Worm (Caenorhabditis elegans) whole organism, early embryonic: ENCODE data around the gene prde-1.

Experiments
- B0310.2 ChIP-seq: sonication (generic microtip); optimal IDR thresholded peaks from 2 replicates; lab custom pipeline; 2016; ENCODE audit warnings: mild to moderate bottlenecking, missing genetic modification characterization, missing compliant biosample characterization
- aly-1 ChIP-seq: sonication (generic microtip); optimal IDR thresholded peaks from 2 replicates; lab custom pipeline; 2016; ENCODE audit warnings: missing genetic modification characterization, missing compliant biosample characterization
- ets-7 ChIP-seq: sonication (generic microtip); optimal IDR thresholded peaks from 2 replicates; lab custom pipeline; 2016; ENCODE audit warnings: missing genotype, missing genetic modification characterization, missing compliant biosample characterization
- scrt-1 ChIP-seq: fragments of 200-800 bp; sonication (Bioruptor generic); IDR thresholded peaks from 2 replicates; pipeline ENCODE4 v1.3.6; 2022; ENCODE audit warnings: missing genetic modification characterization, missing compliant biosample characterization
- tbx-11 ChIP-seq: fragments of 200-800 bp; sonication (Bioruptor generic); IDR thresholded peaks from 2 replicates; pipeline ENCODE4 v1.3.6; 2022; ENCODE audit warnings: missing genetic modification characterization, missing compliant biosample characterization

prde-1 gene

ce11 chrV:15590183-15590667 lies 52.2 kb downstream of the prde-1 start, which contains the start of gene F28F8.7:
F28F8.7 (minus strand) TSS chrV:15590617.
- 0 out of 2 replicates have a peak, but pooled peaks have one; percentile 41 for TF ChIP-seq scrt-1 (GFP tag; lab: Robert Waterston, UW)
- TF ChIP-seq tbx-11 (GFP tag; lab: Robert Waterston, UW), result 0 out of 2 replicates have a peak, but pooled peaks have one; percentile 39

ce11 chrV:15594573-15594972 lies 56.5 kb downstream of the prde-1 start, which contains the start of gene fbxa-139:
fbxa-139 (minus strand) TSS chrV:15594673.
- TF ChIP-seq ets-7 (no peak), B0310.2 (tag; lab: Kevin White, UChicago) (no peak), tbx-11 (GFP tag; lab: Robert Waterston, UW) (no peak), aly-1 (tag; lab: Kevin White, UChicago) (no peak)
